Fruit fly (Drosophila melanogaster): ENCODE results near the gene twf.

The twf gene

DNA sequence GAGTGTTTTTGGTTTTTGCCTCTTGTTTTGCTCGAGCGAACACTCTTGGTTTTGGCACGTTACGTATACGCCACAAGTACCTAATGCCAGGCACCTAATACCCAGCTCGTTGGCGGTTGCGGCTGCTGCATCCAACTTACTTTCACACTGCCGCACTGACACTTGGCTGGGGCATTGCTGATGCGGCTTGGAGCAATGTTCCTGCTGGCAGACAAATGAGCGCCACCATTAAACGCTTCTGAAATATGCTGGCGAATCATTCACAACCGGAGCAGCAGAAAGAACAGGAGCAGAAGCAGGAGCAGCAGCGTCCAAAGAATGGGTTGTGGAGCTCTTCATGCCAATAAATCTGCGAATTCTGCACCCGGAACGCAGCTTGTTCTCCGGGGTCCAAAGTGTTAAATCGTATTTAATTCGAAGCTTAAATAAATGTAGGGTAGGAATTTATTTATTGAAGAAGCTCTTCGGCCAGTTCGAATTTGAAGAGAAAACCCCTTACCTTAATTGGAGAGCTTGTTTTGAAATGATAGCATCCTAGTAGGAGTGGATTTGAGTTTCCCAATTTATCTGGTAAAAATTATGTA, 39.8 kb downstream of the twf start, which contains the start of gene CG3199:
Gene CG3199, plus strand, starts transcription at position 534 of the 584 bp plus-strand sequence.
- TF ChIP-seq rgr (GFP tag; optimal IDR thresholded peaks at IDR 0.05) (no peak), Hr78 (GFP tag; optimal IDR thresholded peaks at IDR 0.05) (no peak), fru (GFP tag; optimal IDR thresholded peaks at IDR 0.05) (no peak), Dif (GFP tag; optimal IDR thresholded peaks at IDR 0.05; ENCODE audit: partially characterized antibody) (no peak), psq (GFP tag; optimal IDR thresholded peaks at IDR 0.05) (no peak), OdsH (GFP tag; optimal IDR thresholded peaks at IDR 0.05) (no peak), pan (optimal IDR thresholded peaks at IDR 0.05) (no peak), lola (GFP tag; optimal IDR thresholded peaks at IDR 0.05) (no peak), Vsx2 (GFP tag; optimal IDR thresholded peaks at IDR 0.05; ENCODE audit: partially characterized antibody) (no peak), brk (GFP tag; optimal IDR thresholded peaks at IDR 0.05) (no peak), jim (GFP tag; optimal IDR thresholded peaks at IDR 0.05) (no peak)
